Fruit fly (Drosophila melanogaster) whole organism, embryonic: ENCODE data around the gene Glut3.

ENCODE experiments used
- Ada2b ChIP-seq: fragments of 200-800 bp; sonication (Bioruptor generic); IDR thresholded peaks from 2 replicates; pipeline ENCODE4 v1.3.6; 2022; ENCODE audit warnings: missing biosample characterization, missing genetic modification characterization
- B-H1 ChIP-seq: fragments of 200-800 bp; sonication (Bioruptor generic); IDR thresholded peaks from 3 replicates; pipeline ENCODE4 v1.3.6; 2022; ENCODE audit warnings: missing biosample characterization, missing genetic modification characterization
- CG10267 ChIP-seq: fragments of 200-800 bp; sonication (Bioruptor generic); optimal IDR thresholded peaks from 2 replicates; lab custom pipeline; 2018; ENCODE audit warnings: missing biosample characterization, mild to moderate bottlenecking, missing genetic modification characterization, moderate library complexity
- CG10959 ChIP-seq: fragments of 200-800 bp; sonication (Bioruptor generic); IDR thresholded peaks from 2 replicates; pipeline ENCODE4 v1.3.6; 2022; ENCODE audit warnings: missing biosample characterization, missing genetic modification characterization
- CG13775 ChIP-seq: fragments of 200-800 bp; sonication (Bioruptor generic); optimal IDR thresholded peaks from 3 replicates; lab custom pipeline; 2017; ENCODE audit warnings: missing biosample characterization, mild to moderate bottlenecking, missing genetic modification characterization
- CG13894 ChIP-seq: fragments of 200-800 bp; sonication (Bioruptor generic); optimal IDR thresholded peaks from 3 replicates; lab custom pipeline; 2018; ENCODE audit warnings: missing biosample characterization, mild to moderate bottlenecking, missing genetic modification characterization, moderate library complexity
- CG16779 ChIP-seq: fragments of 200-800 bp; sonication (Bioruptor generic); IDR thresholded peaks from 2 replicates; pipeline ENCODE4 v1.3.6; 2022; ENCODE audit warnings: missing biosample characterization, missing genetic modification characterization
- CG17385 ChIP-seq: fragments of 200-800 bp; sonication (Bioruptor generic); optimal IDR thresholded peaks from 3 replicates; lab custom pipeline; 2018; ENCODE audit warnings: missing biosample characterization, mild to moderate bottlenecking, missing genetic modification characterization
- CG18476 ChIP-seq: fragments of 200-800 bp; sonication (Bioruptor generic); optimal IDR thresholded peaks from 2 replicates; lab custom pipeline; 2016; ENCODE audit warnings: missing biosample characterization, mild to moderate bottlenecking, missing genetic modification characterization
- CG6654 ChIP-seq: fragments of 200-800 bp; sonication (Bioruptor generic); optimal IDR thresholded peaks from 2 replicates; lab custom pipeline; 2017; ENCODE audit warnings: missing biosample characterization, mild to moderate bottlenecking, missing genetic modification characterization
- CG6689 ChIP-seq: fragments of 200-800 bp; sonication (Bioruptor generic); IDR thresholded peaks from 2 replicates; pipeline ENCODE4 v1.3.6; 2022; ENCODE audit warnings: missing biosample characterization, missing genetic modification characterization
- CG7372 ChIP-seq: fragments of 200-800 bp; sonication (Bioruptor generic); IDR thresholded peaks from 2 replicates; pipeline ENCODE4 v1.3.6; 2022; ENCODE audit warnings: missing biosample characterization, missing genetic modification characterization
- CG7928 ChIP-seq: fragments of 200-800 bp; sonication (Bioruptor generic); optimal IDR thresholded peaks from 2 replicates; lab custom pipeline; 2017; ENCODE audit warnings: missing biosample characterization, mild to moderate bottlenecking, missing genetic modification characterization
- Chrac-16 ChIP-seq: fragments of 200-800 bp; sonication (Bioruptor generic); optimal IDR thresholded peaks from 3 replicates; lab custom pipeline; 2016; ENCODE audit warnings: missing biosample characterization, missing genetic modification characterization
- D19A ChIP-seq: fragments of 200-800 bp; optimal IDR thresholded peaks from 3 replicates; lab custom pipeline; 2019; ENCODE audit warnings: missing biosample characterization, mild to moderate bottlenecking, missing genetic modification characterization, moderate library complexity
- Elba2 ChIP-seq: fragments of 200-800 bp; sonication (Bioruptor generic); optimal IDR thresholded peaks from 3 replicates; lab custom pipeline; 2016; ENCODE audit warnings: missing biosample characterization, missing genetic modification characterization
- HLHmδ ChIP-seq: fragments of 200-800 bp; sonication (Bioruptor generic); optimal IDR thresholded peaks from 2 replicates; lab custom pipeline; 2018; ENCODE audit warnings: missing biosample characterization, mild to moderate bottlenecking, missing genetic modification characterization, moderate library complexity
- Lhr ChIP-seq: fragments of 200-800 bp; sonication (Bioruptor generic); optimal IDR thresholded peaks from 3 replicates; lab custom pipeline; 2017; ENCODE audit warnings: mild to moderate bottlenecking, missing biosample characterization, missing genetic modification reagents, missing genetic modification characterization
- Lpt ChIP-seq: fragments of >200 bp; optimal IDR thresholded peaks from 2 replicates; lab custom pipeline; 2018; ENCODE audit warnings: missing biosample characterization, missing genetic modification characterization
- Sox100B ChIP-seq: fragments of 200-800 bp; sonication (Bioruptor generic); optimal IDR thresholded peaks from 3 replicates; lab custom pipeline; 2018; ENCODE audit warnings: missing biosample characterization, mild to moderate bottlenecking, missing genetic modification characterization
- Spps ChIP-seq: fragments of 200-800 bp; sonication (Bioruptor generic); optimal IDR thresholded peaks from 2 replicates; lab custom pipeline; 2018; ENCODE audit warnings: missing biosample characterization, mild to moderate bottlenecking, missing genetic modification characterization
- ash1 ChIP-seq: fragments of 200-800 bp; sonication (Bioruptor generic); optimal IDR thresholded peaks from 2 replicates; lab custom pipeline; 2018; ENCODE audit warnings: missing biosample characterization, mild to moderate bottlenecking, missing genetic modification characterization
- az2 ChIP-seq: fragments of 200-800 bp; sonication (Bioruptor generic); optimal IDR thresholded peaks from 3 replicates; lab custom pipeline; 2016; ENCODE audit warnings: missing biosample characterization, missing genetic modification characterization
- bbx ChIP-seq: fragments of 200-800 bp; sonication (Bioruptor generic); IDR thresholded peaks from 2 replicates; pipeline ENCODE4 v1.3.6; 2022; ENCODE audit warnings: missing biosample characterization, missing genetic modification characterization; ENCODE audit not compliant: partially characterized antibody
- bsh ChIP-seq, 2 experiments: fragments of 200-800 bp; sonication (Bioruptor generic); optimal IDR thresholded peaks; 2 replicates each; lab custom pipeline; 2017 to 2018; ENCODE audit warnings: mild to moderate bottlenecking in 2 of 2, missing biosample characterization in 2 of 2, missing genetic modification characterization in 2 of 2, moderate library complexity in 1 of 2
- cwo ChIP-seq: fragments of 200-800 bp; sonication (Bioruptor generic); optimal IDR thresholded peaks from 3 replicates; lab custom pipeline; 2017; ENCODE audit warnings: missing biosample characterization, missing genetic modification characterization, mild to moderate bottlenecking, moderate library complexity, missing genetic modification reagents
- dati ChIP-seq: fragments of 200-800 bp; sonication (Bioruptor generic); IDR thresholded peaks from 2 replicates; pipeline ENCODE4 v1.3.6; 2022; ENCODE audit warnings: missing biosample characterization, missing genetic modification characterization
- disco-r ChIP-seq: fragments of 200-800 bp; sonication (Bioruptor generic); optimal IDR thresholded peaks from 2 replicates; lab custom pipeline; 2016; ENCODE audit warnings: missing biosample characterization, missing genetic modification characterization
- dpn ChIP-seq, 2 experiments: fragments of 200-800 bp; sonication (Bioruptor generic); optimal IDR thresholded peaks; 3 replicates each; lab custom pipeline; 2016; ENCODE audit warnings: missing biosample characterization in 2 of 2, missing genetic modification characterization in 2 of 2
- dysf ChIP-seq: fragments of 200-800 bp; sonication (Bioruptor generic); IDR thresholded peaks from 3 replicates; pipeline ENCODE4 v1.3.6; 2022; ENCODE audit warnings: missing biosample characterization, missing genetic modification characterization
- eyg ChIP-seq: fragments of 200-800 bp; sonication (Bioruptor generic); optimal IDR thresholded peaks from 3 replicates; lab custom pipeline; 2016; ENCODE audit warnings: missing biosample characterization, missing genetic modification characterization
- gcm ChIP-seq: fragments of 200-800 bp; sonication (Bioruptor generic); optimal IDR thresholded peaks from 2 replicates; lab custom pipeline; 2019; ENCODE audit warnings: missing biosample characterization, mild to moderate bottlenecking, missing genetic modification characterization, moderate library complexity
- grn ChIP-seq: fragments of 200-800 bp; sonication (Bioruptor generic); optimal IDR thresholded peaks from 3 replicates; lab custom pipeline; 2017; ENCODE audit warnings: missing biosample characterization, missing genetic modification characterization
- gsb-n ChIP-seq: fragments of 200-800 bp; sonication (Bioruptor generic); optimal IDR thresholded peaks from 3 replicates; lab custom pipeline; 2018; ENCODE audit warnings: missing biosample characterization, mild to moderate bottlenecking, missing genetic modification characterization
- jing ChIP-seq: fragments of 200-800 bp; sonication (Bioruptor generic); optimal IDR thresholded peaks from 2 replicates; lab custom pipeline; 2018; ENCODE audit warnings: missing biosample characterization, mild to moderate bottlenecking, missing genetic modification characterization
- knrl ChIP-seq: fragments of 200-800 bp; sonication (Bioruptor generic); IDR thresholded peaks from 3 replicates; pipeline ENCODE4 v1.3.6; 2022; ENCODE audit warnings: missing biosample characterization, missing genetic modification characterization; ENCODE audit not compliant: partially characterized antibody
- lab ChIP-seq: fragments of 200-800 bp; sonication (Bioruptor generic); optimal IDR thresholded peaks from 3 replicates; lab custom pipeline; 2017; ENCODE audit warnings: missing biosample characterization, missing genetic modification characterization, mild to moderate bottlenecking, moderate library complexity, missing genetic modification reagents
- lmd ChIP-seq: fragments of 200-800 bp; sonication (Bioruptor generic); IDR thresholded peaks from 2 replicates; pipeline ENCODE4 v1.3.6; 2022; ENCODE audit warnings: missing biosample characterization, missing genetic modification characterization
- prd ChIP-seq, 3 experiments: fragments of >200 bp in 2 of 3; fragments of 200-800 bp in 1 of 3; sonication (Bioruptor generic) in 1 of 3; optimal IDR thresholded peaks in 2 of 3; IDR thresholded peaks in 1 of 3; 2 replicates in 2 of 3; 3 replicates in 1 of 3; pipeline versions ENCODE4 v1.3.6 to Lab custom; 2017 to 2022; ENCODE audit warnings: missing biosample characterization in 1 of 3, missing genetic modification characterization in 1 of 3
- psq ChIP-seq: fragments of 200-800 bp; sonication (Bioruptor generic); optimal IDR thresholded peaks from 2 replicates; lab custom pipeline; 2017; ENCODE audit warnings: missing biosample characterization, missing genetic modification characterization
- pum ChIP-seq: fragments of 200-800 bp; sonication (Bioruptor generic); optimal IDR thresholded peaks from 2 replicates; lab custom pipeline; 2016; ENCODE audit warnings: missing biosample characterization, missing genetic modification characterization
- ranshi ChIP-seq: fragments of 200-800 bp; sonication (Bioruptor generic); IDR thresholded peaks from 2 replicates; pipeline ENCODE4 v1.3.6; 2022; ENCODE audit warnings: missing biosample characterization, missing genetic modification characterization
- sug ChIP-seq: fragments of 200-800 bp; optimal IDR thresholded peaks from 2 replicates; lab custom pipeline; 2019; ENCODE audit warnings: missing biosample characterization, mild to moderate bottlenecking, missing genetic modification characterization, moderate library complexity
- tap ChIP-seq: fragments of 200-800 bp; optimal IDR thresholded peaks from 3 replicates; lab custom pipeline; 2019; ENCODE audit warnings: missing biosample characterization, mild to moderate bottlenecking, missing genetic modification characterization, moderate library complexity
- tll ChIP-seq, 2 experiments: fragments of 200-800 bp in 1 of 2; fragments of >200 bp in 1 of 2; sonication (Bioruptor generic) in 1 of 2; optimal IDR thresholded peaks; 2 replicates each; lab custom pipeline; 2017 to 2019; ENCODE audit warnings: missing biosample characterization in 2 of 2, missing genetic modification characterization in 2 of 2, mild to moderate bottlenecking in 1 of 2, moderate library complexity in 1 of 2
- usp ChIP-seq: fragments of >200 bp; optimal IDR thresholded peaks from 2 replicates; lab custom pipeline; 2017; ENCODE audit warnings: missing biosample characterization, missing genetic modification characterization
- vnd ChIP-seq: fragments of 200-800 bp; sonication (Bioruptor generic); IDR thresholded peaks from 3 replicates; pipeline ENCODE4 v1.3.6; 2022; ENCODE audit warnings: missing biosample characterization, missing genetic modification characterization; ENCODE audit not compliant: partially characterized antibody
- zen ChIP-seq: fragments of 200-800 bp; sonication (Bioruptor generic); optimal IDR thresholded peaks from 3 replicates; lab custom pipeline; 2018; ENCODE audit warnings: missing biosample characterization, mild to moderate bottlenecking, missing genetic modification characterization, moderate library complexity

Glut3 gene

DNA sequence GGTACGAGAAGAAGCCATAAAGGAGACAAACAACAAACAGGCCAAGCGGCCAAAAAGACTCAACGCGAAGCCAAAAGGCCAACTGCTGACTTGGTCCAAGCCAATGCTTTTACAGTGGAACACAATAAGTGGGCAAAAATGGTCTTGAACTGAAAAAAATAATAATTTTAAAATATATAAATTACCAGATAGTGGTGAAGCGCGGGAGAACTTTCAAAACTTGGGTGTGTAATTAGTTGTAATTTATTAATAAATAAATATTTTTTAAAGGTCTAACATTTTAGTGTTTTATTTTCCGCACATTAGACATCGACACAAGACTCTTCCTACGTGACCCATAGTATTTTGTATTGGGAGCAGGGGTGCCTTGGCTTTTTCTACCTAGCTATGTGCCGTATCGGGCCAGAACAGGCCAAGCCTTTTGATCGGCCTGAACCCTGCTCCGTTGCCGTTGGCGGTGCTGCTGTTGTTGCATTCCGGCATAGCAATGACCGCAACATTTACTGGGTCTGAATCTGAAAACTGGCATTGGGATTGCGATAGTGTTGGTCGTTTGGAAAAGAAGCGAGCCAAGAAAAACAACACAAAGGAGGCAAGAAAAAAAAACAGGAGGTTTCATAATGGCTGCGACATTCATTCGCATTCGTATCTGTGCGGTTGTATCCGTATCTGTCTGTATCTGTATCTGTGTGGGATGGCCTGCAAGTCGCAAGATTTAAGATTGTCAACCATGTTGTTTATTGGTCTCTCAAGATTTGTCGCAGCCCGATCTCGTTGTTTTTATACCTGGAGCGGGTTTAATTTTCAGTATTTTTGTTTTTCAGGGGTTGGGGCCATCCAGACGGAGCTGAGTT is 16.3 kb upstream of the Glut3 start (continued):
- peak; percentile 36 for TF ChIP-seq CG13775 (GFP tag; lab: Kevin White, UChicago)
- no peak for TF ChIP-seq tll (GFP tag; optimal IDR thresholded peaks at IDR 0.05; lab: Kevin White, UChicago)
- TF ChIP-seq grn, result peak; percentile 27
- peak; percentile 52 for TF ChIP-seq lab (GFP tag; lab: Kevin White, UChicago)
- peak; percentile 71 for TF ChIP-seq CG6689 (GFP tag; lab: Robert Waterston, UW)
- TF ChIP-seq CG18476 (GFP tag; lab: Kevin White, UChicago), result no peak
- TF ChIP-seq CG17385, result peak; percentile 24
- no peak for TF ChIP-seq dati
- TF ChIP-seq lmd (GFP tag; lab: Robert Waterston, UW), result peak; percentile 47
- no peak for TF ChIP-seq jing (GFP tag; lab: Kevin White, UChicago)
- TF ChIP-seq Ada2b, result no peak
- peak; percentile 72 for TF ChIP-seq gsb-n
- TF ChIP-seq usp (GFP tag; lab: Kevin White, UChicago), result no peak
- no peak for TF ChIP-seq cwo (GFP tag; lab: Kevin White, UChicago)
- TF ChIP-seq gcm (GFP tag; lab: Kevin White, UChicago), result peak; percentile 48
- peak; percentile 67 for TF ChIP-seq Sox100B (GFP tag; lab: Kevin White, UChicago)
- TF ChIP-seq az2 (GFP tag; lab: Kevin White, UChicago), result peak; percentile 29
- TF ChIP-seq CG13894 (tag; lab: Kevin White, UChicago), result no peak
- TF ChIP-seq pum (GFP tag; lab: Kevin White, UChicago), result no peak
- peak; percentile 8 for TF ChIP-seq CG6654
- no peak for TF ChIP-seq B-H1 (GFP tag; lab: Robert Waterston, UW)
- peak; percentile 7 for TF ChIP-seq Chrac-16 (GFP tag; lab: Kevin White, UChicago)
- peak; percentile 3 for TF ChIP-seq ash1 (GFP tag; lab: Kevin White, UChicago)
- peak; percentile 67 for TF ChIP-seq D19A
- no peak for TF ChIP-seq bbx (GFP tag; lab: Robert Waterston, UW)
- peak; percentile 51; the same call in 1 of the 2 replicates for TF ChIP-seq CG10959 (GFP tag; lab: Robert Waterston, UW)
- no peak for TF ChIP-seq psq (GFP tag; lab: Kevin White, UChicago)
- TF ChIP-seq CG16779 (GFP tag; lab: Robert Waterston, UW), result no peak
- TF ChIP-seq prd (optimal IDR thresholded peaks at IDR 0.05; lab: Kevin White, UChicago), result no peak
- TF ChIP-seq prd (GFP tag; IDR thresholded peaks at IDR 0.05; lab: Robert Waterston, UW), result peak; percentile 71; the same call in 2 of the 3 replicates
- peak; percentile 51 for TF ChIP-seq zen (tag; lab: Kevin White, UChicago)
- no peak for TF ChIP-seq vnd (GFP tag; lab: Robert Waterston, UW)
- no peak for TF ChIP-seq sug (tag; lab: Kevin White, UChicago)
- no peak for TF ChIP-seq CG7372
- TF ChIP-seq eyg (GFP tag; lab: Kevin White, UChicago), result no peak
- no peak for TF ChIP-seq disco-r (GFP tag; lab: Kevin White, UChicago)
- TF ChIP-seq dpn (GFP tag; optimal IDR thresholded peaks at IDR 0.05; lab: Kevin White, UChicago), result peak in 1 of 2 experiments; percentile 8
- peak in 1 of 2 experiments; percentile 73 for TF ChIP-seq bsh (GFP tag; optimal IDR thresholded peaks at IDR 0.05; lab: Kevin White, UChicago)
- peak; percentile 0 for TF ChIP-seq Lhr
- TF ChIP-seq CG7928 (GFP tag; lab: Kevin White, UChicago), result no peak
- TF ChIP-seq dysf, result 0 out of 3 replicates have a peak, but pooled peaks have one; percentile 11
- TF ChIP-seq knrl (GFP tag; lab: Robert Waterston, UW), result no peak
- TF ChIP-seq ranshi (GFP tag; lab: Robert Waterston, UW), result peak; percentile 49; the same call in 1 of the 2 replicates
- peak; percentile 60 for TF ChIP-seq tap (tag; lab: Kevin White, UChicago)
- no peak for TF ChIP-seq Lpt (GFP tag; lab: Kevin White, UChicago)
- TF ChIP-seq CG10267 (tag; lab: Kevin White, UChicago), result peak; percentile 73
- peak; percentile 77 for TF ChIP-seq Spps (tag; lab: Kevin White, UChicago)
- no peak for TF ChIP-seq Elba2 (GFP tag; lab: Kevin White, UChicago)
- TF ChIP-seq HLHmδ (GFP tag; lab: Kevin White, UChicago), result no peak
